Fruit fly (Drosophila melanogaster): ENCODE data around the gene CG4496.

Gene CG4496

dm6 chr2L:7188530-7188996 is 1.2 kb downstream of the CG4496 start (continued):
- TF ChIP-seq gro (GFP tag; optimal IDR thresholded peaks at IDR 0.05) (peak; percentile 95), schlank (tag; optimal IDR thresholded peaks at IDR 0.05) (peak; percentile 94), ranshi (GFP tag; IDR thresholded peaks at IDR 0.05) (peak; percentile 96), repo (GFP tag; optimal IDR thresholded peaks at IDR 0.05) (peak; percentile 93), sob (GFP tag; IDR thresholded peaks at IDR 0.05) (peak; percentile 98), pzg (GFP tag; optimal IDR thresholded peaks at IDR 0.05) (peak; percentile 22), pum (GFP tag; optimal IDR thresholded peaks at IDR 0.05) (peak; percentile 96), CG6854 (GFP tag; optimal IDR thresholded peaks at IDR 0.05) (peak; percentile 97), Elba2 (GFP tag; optimal IDR thresholded peaks at IDR 0.05) (peak; percentile 52), Asciz (GFP tag; optimal IDR thresholded peaks at IDR 0.05) (peak; percentile 97), Taf1 (GFP tag; IDR thresholded peaks at IDR 0.05) (peak; percentile 94), tna (GFP tag; IDR thresholded peaks at IDR 0.05; ENCODE audit: partially characterized antibody) (no peak), cwo (GFP tag; optimal IDR thresholded peaks at IDR 0.05) (peak; percentile 97), en (GFP tag; optimal IDR thresholded peaks at IDR 0.05) (peak; percentile 87), fd3F (GFP tag; optimal IDR thresholded peaks at IDR 0.05) (peak; percentile 96), az2 (GFP tag; optimal IDR thresholded peaks at IDR 0.05) (peak; percentile 98), psq (GFP tag; optimal IDR thresholded peaks at IDR 0.05) (peak; percentile 91), fu2 (GFP tag; optimal IDR thresholded peaks at IDR 0.05) (peak; percentile 94), jigr1 (GFP tag; IDR thresholded peaks at IDR 0.05) (peak; percentile 99), ems (GFP tag; optimal IDR thresholded peaks at IDR 0.05) (peak; percentile 97), wdn (GFP tag; IDR thresholded peaks at IDR 0.05) (peak; percentile 97), Atf6 (GFP tag; IDR thresholded peaks at IDR 0.05) (peak; percentile 98), ato (GFP tag; IDR thresholded peaks at IDR 0.05; ENCODE audit: partially characterized antibody) (no peak), CG30431 (GFP tag; optimal IDR thresholded peaks at IDR 0.05) (peak; percentile 96), HmgZ (tag; optimal IDR thresholded peaks at IDR 0.05) (peak; percentile 98), trem (tag; optimal IDR thresholded peaks at IDR 0.05) (peak; percentile 89), sim (GFP tag; IDR thresholded peaks at IDR 0.05) (peak; percentile 94), CG13894 (tag; optimal IDR thresholded peaks at IDR 0.05) (peak; percentile 96), bbx (GFP tag; IDR thresholded peaks at IDR 0.05; ENCODE audit: partially characterized antibody) (no peak; the same call in 1 of the 2 replicates), bigmax (GFP tag; optimal IDR thresholded peaks at IDR 0.05) (peak; percentile 55), CG9817 (tag; optimal IDR thresholded peaks at IDR 0.05) (peak; percentile 98), yki (optimal IDR thresholded peaks at IDR 0.05) (no peak), tll (GFP tag; optimal IDR thresholded peaks at IDR 0.05) (no peak), CG1647 (GFP tag; optimal IDR thresholded peaks at IDR 0.05) (peak; percentile 94), Deaf1 (tag; optimal IDR thresholded peaks at IDR 0.05) (peak; percentile 81), Opbp (GFP tag; IDR thresholded peaks at IDR 0.05; ENCODE audit: partially characterized antibody) (no peak), Dek (tag; optimal IDR thresholded peaks at IDR 0.05) (peak; percentile 97), CG43689 (GFP tag; IDR thresholded peaks at IDR 0.05) (peak; percentile 93), stwl (tag; optimal IDR thresholded peaks at IDR 0.05) (peak; percentile 9), CG8478 (optimal IDR thresholded peaks at IDR 0.05) (no peak), gt (GFP tag; IDR thresholded peaks at IDR 0.05) (peak; percentile 95), Dip2 (GFP tag; IDR thresholded peaks at IDR 0.05) (peak; percentile 81), CG1832 (GFP tag; optimal IDR thresholded peaks at IDR 0.05) (peak; percentile 37), CG17568 (GFP tag; optimal IDR thresholded peaks at IDR 0.05) (peak; percentile 96), CG8089 (GFP tag; optimal IDR thresholded peaks at IDR 0.05) (peak; percentile 94), CG14441 (GFP tag; IDR thresholded peaks at IDR 0.05) (peak; percentile 99), CG12299 (tag; optimal IDR thresholded peaks at IDR 0.05) (peak; percentile 98), unc-4 (GFP tag; IDR thresholded peaks at IDR 0.05; ENCODE audit: partially characterized antibody) (0 out of 2 replicates have a peak, but pooled peaks have one; percentile 18), hbn (GFP tag; IDR thresholded peaks at IDR 0.05; ENCODE audit: partially characterized antibody) (no peak; the same call in 1 of the 2 replicates), MTF-1 (GFP tag; optimal IDR thresholded peaks at IDR 0.05; ENCODE audit: borderline replicate concordance) (peak; percentile 82), Drgx (GFP tag; IDR thresholded peaks at IDR 0.05) (peak; percentile 100)

Measured in whole organism, embryonic.